Worm (Caenorhabditis elegans): ENCODE data around the gene mif-4.
A peak's percentile ranks its signal among the peaks of the same experiment; 100 is the strongest.
"Not testable (repeated sequence)": the region's sequence is repeated elsewhere in the genome, so short reads cannot be mapped to it uniquely, and the experiment has no call there.

Gene mif-4

DNA sequence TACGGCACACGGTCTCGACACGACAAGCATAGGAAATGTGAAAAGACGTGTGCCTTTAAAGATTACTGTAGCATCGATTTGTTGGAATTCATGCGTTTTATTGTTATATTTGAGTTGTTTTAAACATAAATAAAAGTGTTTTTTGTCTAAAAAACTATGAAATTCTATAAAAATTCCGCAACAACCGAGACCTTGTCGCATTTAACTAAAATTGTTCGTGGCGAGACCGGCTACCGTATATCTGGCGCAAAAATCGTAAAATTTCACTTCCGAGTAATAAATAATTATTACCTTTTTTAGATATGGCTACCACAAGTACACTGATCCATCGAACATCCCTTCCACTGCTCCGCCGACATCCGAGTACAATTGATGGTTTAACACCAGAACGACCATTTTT, 1.6 kb upstream of the mif-4 start, which contains the start of gene ipla-6:
ipla-6 (plus strand) TSS at position 301 of the 400 bp plus-strand sequence.
- TF ChIP-seq unc-62 (GFP tag; optimal IDR thresholded peaks at IDR 0.05), result no peak

DNA sequence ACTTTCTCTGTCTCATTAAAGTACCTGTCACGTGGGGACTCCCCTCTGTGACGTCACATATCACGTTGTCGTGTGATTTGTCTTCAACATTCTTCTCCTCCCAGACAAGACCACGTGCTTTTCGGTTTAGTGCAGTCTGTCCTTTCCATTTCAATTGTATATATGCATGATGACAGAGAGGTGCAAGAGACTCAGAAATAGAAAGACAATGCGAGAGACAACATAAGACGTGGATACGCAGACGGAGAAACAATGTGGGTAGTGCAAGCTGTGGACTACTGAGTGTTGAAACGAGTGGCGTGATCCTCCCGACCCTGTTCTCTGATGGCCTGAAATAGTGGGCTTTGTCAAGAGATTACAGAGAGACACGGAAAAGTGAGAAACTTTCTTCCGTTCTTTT, 954 bp upstream of the mif-4 start:
- TF ChIP-seq unc-62 (GFP tag; optimal IDR thresholded peaks at IDR 0.05), result peak; percentile 21

DNA sequence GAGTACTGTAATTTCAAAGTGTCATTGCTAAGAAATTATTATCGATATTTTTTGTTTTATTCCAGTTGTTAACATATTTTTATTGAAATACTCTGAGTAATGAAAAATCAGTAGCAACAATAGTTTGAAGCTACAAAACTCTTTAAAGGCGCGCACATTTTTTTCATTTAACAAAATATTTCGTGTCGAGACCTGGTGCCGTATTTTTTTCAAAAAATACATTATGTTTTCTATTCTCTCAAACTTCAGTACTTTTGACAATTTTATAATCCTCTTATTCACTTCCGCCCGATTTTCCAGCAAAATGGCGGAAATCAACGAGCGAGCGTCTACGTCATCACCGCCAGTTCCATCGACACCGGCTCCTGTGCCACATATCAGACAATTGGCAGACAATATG, 1.9 kb downstream of the mif-4 start, which contains the start of gene blos-2:
blos-2 (plus strand) TSS at position 301 of the 400 bp plus-strand sequence.
- no peak for TF ChIP-seq unc-62 (GFP tag; optimal IDR thresholded peaks at IDR 0.05)

DNA sequence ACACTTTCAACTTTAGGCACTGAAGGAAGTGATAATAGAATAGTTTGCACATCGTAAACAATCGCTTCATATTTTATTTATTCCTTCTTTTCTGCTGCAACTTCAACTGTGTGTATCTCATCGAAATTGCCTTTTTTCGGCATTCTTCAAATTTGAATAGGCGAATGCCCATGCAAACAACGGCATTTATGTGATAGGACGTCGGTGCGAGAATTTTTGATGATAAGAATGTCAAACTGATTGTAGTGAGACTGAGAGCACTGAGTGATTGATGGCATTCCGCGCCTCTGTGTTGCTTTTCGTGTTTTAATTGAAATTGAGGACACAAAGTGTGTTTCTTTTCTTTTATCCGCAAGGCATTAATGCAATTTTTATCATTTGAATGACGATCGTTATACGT, 5.0 kb downstream of the mif-4 start:
- no peak for TF ChIP-seq unc-62 (GFP tag; optimal IDR thresholded peaks at IDR 0.05)

DNA sequence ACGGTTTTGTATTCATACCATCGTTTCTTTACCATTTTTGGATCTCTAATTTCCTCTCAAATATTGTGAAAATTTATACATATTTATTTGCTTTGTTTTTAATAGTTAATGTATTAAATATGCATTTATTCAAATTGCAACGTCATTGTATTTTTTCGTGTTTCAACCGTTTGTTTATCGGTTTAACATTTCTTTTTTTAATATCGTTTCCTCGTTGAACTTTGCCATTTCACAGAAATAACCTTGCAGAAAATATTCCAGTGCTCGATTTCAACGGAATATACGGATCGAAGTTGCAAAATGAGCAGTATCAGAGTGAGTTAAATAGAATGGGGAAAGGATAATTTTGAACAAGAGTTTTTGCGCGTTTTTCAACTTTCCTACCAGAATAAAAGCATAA, 6.5 kb downstream of the mif-4 start, which contains the start of gene seu-1:
seu-1 (plus strand) TSS at position 301 of the 400 bp plus-strand sequence.
- no peak for TF ChIP-seq unc-62 (GFP tag; optimal IDR thresholded peaks at IDR 0.05)

DNA sequence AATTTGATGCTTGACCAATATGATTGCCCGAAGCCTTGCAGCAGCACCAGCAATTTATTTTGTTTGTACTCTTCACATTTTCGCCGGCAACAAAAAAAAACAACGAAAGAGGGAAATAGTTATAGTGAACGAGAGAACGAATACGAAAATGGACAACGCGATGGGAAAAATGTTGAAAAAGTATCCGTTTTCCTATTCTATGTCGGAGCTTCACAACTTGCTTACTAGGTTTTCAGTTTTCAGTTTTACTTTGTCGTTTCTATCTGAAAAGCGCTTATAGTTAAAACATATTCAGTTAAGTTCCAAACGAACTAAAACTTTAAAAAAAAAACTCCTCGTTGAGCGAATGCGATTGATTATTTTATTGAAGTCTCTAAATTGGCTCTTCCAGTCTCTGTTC, 7.6 kb downstream of the mif-4 start:
- no peak for TF ChIP-seq unc-62 (GFP tag; optimal IDR thresholded peaks at IDR 0.05)

DNA sequence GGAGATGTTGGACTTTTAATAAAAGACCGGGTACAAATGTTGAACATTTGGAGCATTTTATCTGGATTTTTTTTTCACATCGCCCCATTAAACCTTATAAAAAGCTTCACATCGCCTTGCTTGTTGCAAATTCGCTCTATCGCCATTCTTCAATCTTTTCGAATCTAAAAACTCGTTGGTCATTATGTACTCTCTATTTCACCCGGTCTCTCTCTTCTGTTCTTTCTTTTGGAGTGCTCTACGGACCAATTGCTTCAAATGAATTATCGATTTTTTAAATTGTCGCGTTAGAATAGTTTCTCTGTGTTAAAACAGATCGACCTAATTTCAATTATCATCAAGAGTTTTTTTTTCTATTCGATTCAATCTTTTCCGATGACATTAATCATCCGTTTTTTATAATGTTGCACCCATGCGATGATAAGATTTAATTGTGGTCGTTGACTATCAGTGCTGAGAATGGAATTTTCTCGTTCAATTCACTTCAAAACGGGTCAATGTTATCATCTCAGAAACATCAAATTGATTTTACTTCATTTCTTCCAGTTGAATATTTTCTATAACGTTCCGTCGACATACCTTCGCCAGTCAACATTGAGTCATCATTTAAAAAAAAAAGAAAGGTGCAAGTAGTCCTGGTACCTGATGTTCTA, 8.3 kb downstream of the mif-4 start:
- no peak for TF ChIP-seq unc-62 (GFP tag; optimal IDR thresholded peaks at IDR 0.05)

DNA sequence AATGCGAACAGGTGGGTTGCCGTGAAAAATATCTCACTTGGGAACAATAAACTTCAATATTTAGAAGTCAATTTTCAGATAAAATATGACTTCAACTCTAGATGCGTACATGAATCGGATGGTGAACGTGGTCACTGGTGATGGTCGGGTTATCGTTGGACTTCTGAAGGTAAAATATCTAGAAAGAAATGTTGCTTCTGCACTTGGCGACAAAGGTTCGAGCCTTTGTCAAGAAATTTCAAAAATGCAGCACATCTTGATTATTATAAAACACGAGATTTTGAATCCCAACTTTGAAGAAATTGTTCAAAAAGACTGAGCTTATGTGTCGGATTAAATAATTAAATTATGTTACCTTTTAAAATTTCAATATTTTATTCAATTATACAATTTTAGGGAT, 9.3 kb downstream of the mif-4 start, which contains the start of gene lsm-8:
lsm-8 (plus strand) TSS at position 79 of the 400 bp plus-strand sequence.
- TF ChIP-seq unc-62 (GFP tag; optimal IDR thresholded peaks at IDR 0.05), result no peak

DNA sequence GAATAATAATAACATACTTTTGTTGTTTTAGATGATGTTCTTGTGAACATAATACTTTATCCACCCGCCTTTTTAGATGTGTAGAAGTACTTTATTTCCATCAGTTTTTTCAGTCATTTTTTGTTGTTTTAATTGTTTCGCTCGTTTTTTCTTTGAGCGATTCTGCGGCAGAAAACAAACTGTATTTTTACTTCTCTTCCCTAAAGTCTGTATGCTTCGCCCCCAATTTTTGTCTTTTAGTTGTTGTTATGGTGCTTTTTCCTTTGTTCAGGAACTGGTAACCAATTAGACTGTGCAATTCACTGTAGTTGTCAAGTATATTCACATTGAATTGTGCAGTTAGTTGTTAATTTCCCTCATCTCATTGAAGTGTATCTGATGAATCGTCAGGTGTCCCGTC, 10.0 kb downstream of the mif-4 start:
- no peak for TF ChIP-seq unc-62 (GFP tag; optimal IDR thresholded peaks at IDR 0.05)

DNA sequence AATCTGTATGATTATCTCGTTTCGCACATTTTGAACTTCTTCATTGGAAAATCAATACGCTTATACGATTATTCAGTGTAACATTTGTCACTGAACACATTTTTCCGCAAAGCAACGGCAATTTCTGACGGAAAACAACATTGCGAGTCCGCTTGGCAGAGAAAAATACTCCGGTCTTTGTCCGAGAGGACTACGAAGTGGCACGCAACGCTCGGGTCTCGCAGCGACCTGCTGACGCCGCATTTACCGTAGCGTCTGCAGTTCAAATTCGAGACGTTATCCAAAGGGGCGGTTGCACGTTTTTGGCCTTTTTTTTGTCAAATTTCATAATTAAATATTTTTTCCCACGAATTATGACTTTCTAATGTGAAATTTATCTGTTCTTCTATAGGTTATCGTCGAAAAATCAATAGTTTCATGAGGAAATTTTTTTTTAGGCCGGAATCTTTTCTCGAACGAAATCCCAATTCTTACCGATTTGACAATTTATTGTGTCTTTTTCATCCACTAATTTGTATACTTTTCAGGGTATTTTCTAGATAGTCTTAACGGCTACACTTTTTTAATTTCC, 12.1 kb downstream of the mif-4 start, which contains the start of gene sqd-1:
sqd-1 (plus strand) TSS at position 521 of the 571 bp plus-strand sequence.
- TF ChIP-seq unc-62 (GFP tag; optimal IDR thresholded peaks at IDR 0.05), result no peak

DNA sequence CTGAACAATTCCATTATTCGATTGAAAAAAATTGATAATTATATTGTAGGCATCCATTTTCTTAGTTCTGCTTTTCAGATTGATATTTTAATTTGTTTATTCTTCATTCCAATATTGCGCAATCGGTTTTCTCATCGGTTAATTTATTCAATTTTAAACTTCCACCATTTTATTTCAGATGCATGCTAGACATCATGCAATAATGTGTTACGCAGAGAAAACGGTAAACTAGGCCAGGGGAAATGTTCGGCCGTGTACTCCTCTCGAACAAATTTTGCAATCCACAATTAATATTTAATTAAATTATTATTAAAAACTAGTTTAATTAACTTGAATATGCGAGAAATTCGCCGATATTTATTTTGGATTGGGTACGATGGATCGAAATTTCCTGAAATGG, 14.1 kb downstream of the mif-4 start, which contains the start of gene Y73B6BL.29:
Y73B6BL.29 (plus strand) TSS at position 263 of the 400 bp plus-strand sequence.
- TF ChIP-seq unc-62 (GFP tag; optimal IDR thresholded peaks at IDR 0.05), result no peak

DNA sequence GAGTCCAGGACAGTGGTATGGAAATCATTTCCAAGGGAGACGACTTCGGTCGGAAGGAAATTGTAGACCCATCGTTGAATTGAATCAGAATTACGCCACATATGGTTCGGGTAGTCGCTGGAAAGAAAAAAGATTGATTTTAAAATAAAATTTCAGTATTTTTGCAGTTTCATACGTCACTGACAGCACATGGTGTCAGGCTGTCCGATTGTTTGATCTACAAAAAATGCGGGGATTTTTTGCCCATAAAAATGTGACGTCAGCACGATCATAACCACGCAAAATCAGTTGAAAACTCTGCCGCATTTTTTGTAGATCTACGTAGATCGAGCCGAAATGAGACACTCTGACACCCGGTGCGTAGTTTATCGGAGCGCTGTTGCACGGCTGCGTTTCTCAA, 18.4 kb downstream of the mif-4 start, which contains the start of gene Y73B6BL.12:
Y73B6BL.12 (minus strand) TSS at position 101 of the 400 bp plus-strand sequence.
- TF ChIP-seq unc-62 (GFP tag; optimal IDR thresholded peaks at IDR 0.05), result not testable (repeated sequence)

DNA sequence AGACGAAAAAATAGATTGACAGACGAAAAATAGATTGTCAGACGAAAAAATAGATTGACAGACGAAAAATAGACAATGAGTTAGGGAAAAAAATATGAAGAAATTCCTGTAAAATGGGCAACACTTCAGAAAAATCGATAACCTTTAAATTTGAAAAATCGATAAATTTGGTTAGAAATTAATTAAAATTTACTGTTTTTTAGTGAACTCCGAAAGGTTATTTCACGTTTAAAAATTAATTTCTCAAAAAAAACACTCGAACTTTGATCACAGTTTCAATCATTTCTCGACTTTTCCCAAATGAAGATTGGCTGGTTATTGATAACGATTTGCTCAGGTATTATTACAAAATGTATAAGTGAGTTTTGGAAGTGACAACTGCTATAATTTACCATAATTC, 28.4 kb downstream of the mif-4 start, which contains the start of gene csp-2:
csp-2 (plus strand) TSS at position 301 of the 400 bp plus-strand sequence.
- no peak for TF ChIP-seq unc-62 (GFP tag; optimal IDR thresholded peaks at IDR 0.05)

DNA sequence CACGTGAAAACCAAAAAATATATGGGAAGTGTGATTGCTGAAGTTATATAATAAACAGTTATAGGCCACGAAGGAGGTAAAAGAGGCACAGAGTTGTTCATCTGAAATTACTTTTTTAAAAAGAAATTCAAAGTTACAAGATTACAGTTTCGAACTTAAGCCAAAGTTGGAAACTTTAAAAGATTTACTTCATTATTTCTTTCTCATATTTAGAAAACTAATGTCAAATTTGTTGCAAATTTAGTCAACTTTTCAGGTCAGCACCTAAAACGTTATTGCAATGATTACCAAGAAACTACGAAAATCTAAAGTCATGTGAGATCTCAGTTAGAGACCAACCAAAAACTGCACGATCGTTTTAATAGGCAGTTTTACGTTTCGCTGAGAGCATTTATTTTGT, 32.2 kb downstream of the mif-4 start, which contains the start of gene srv-25:
srv-25 (minus strand) TSS at position 101 of the 400 bp plus-strand sequence.
- no peak for TF ChIP-seq unc-62 (GFP tag; optimal IDR thresholded peaks at IDR 0.05)

DNA sequence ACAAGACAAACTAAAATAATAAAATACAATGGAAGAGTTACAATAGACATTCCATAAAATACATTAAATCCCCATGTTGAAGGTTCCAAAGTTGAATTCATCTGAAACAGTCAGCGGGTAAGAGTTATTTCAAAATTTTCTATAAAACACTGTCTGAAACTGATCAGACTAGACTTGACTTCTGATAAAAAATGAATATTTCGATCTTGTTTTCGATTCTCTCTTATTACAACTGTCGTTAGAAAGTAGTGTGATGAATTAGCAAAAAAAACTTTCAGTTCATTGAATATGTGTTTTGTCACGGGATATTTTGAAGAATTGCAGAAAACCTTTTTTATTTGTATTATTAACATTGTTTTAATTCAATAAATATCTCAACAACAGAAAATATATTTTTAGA, 34.0 kb downstream of the mif-4 start, which contains the start of gene srv-26:
srv-26 (minus strand) TSS at position 101 of the 400 bp plus-strand sequence.
- TF ChIP-seq unc-62 (GFP tag; optimal IDR thresholded peaks at IDR 0.05), result no peak

DNA sequence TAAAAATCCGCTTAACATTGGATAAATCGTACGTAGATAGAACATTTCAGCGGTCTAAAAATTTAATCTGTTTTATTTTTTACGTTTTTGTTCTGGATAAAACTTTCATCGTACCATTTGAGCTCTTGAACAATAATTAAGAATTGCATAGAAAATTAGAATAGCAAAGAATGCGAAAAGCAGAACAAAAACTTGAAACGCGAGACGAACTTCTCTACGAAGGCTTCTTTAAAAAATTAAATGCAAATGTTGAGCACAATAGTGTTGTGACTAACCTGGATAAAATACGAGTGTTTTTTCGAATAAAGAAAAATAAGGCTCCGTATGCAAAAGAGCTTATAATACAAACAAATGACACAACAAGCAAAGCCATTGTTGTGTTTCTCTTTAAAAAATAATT, 36.3 kb downstream of the mif-4 start:
- no peak for TF ChIP-seq unc-62 (GFP tag; optimal IDR thresholded peaks at IDR 0.05)

DNA sequence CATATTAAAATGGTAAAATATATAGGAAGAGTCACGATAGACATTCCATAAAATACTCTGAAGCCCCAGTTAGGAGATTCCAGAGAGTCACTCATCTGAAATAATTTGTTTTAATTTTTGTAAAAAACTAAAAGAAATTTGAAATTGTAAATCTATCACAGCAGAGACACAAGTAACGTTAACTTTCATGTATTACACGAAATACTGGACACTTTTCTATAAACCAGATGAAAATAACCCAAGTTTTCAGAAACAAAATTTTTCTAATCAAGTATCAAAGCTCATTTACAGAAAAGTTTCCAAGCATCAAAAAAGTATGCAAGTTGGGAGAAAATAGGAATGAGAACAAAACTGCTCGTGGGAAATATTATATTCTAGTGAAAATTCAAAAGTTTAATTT, 37.5 kb downstream of the mif-4 start, which contains the start of gene srv-27:
srv-27 (minus strand) TSS at position 101 of the 400 bp plus-strand sequence.
- TF ChIP-seq unc-62 (GFP tag; optimal IDR thresholded peaks at IDR 0.05), result no peak

Data from whole organism, dauer.